Fruit fly (Drosophila melanogaster) whole organism, embryonic: Measurements from ENCODE around the gene Nca.

Experiments
- Adf1 ChIP-seq: fragments of 200-800 bp; sonication (Bioruptor generic); IDR thresholded peaks from 2 replicates; pipeline ENCODE4 v1.3.6; 2022; ENCODE audit warnings: missing biosample characterization, missing genetic modification characterization
- Atf-2 ChIP-seq: fragments of 200-800 bp; sonication (Bioruptor generic); optimal IDR thresholded peaks from 2 replicates; lab custom pipeline; 2016; ENCODE audit warnings: missing biosample characterization, missing genetic modification characterization
- CG10979 ChIP-seq: fragments of 200-800 bp; sonication (Bioruptor generic); optimal IDR thresholded peaks from 2 replicates; lab custom pipeline; 2018; ENCODE audit warnings: missing biosample characterization, mild to moderate bottlenecking, missing genetic modification characterization, moderate library complexity
- CG12236 ChIP-seq: fragments of 200-800 bp; sonication (Bioruptor generic); optimal IDR thresholded peaks from 2 replicates; lab custom pipeline; 2016; ENCODE audit warnings: missing biosample characterization, missing genetic modification characterization
- CG13123 ChIP-seq: fragments of 200-800 bp; sonication (Bioruptor generic); optimal IDR thresholded peaks from 2 replicates; lab custom pipeline; 2016; ENCODE audit warnings: missing biosample characterization, missing genetic modification characterization
- CG13296 ChIP-seq: fragments of 200-800 bp; sonication (Bioruptor generic); optimal IDR thresholded peaks from 3 replicates; lab custom pipeline; 2018; ENCODE audit warnings: missing biosample characterization, mild to moderate bottlenecking, missing genetic modification characterization
- CG14050 ChIP-seq: fragments of 200-800 bp; sonication (Bioruptor generic); IDR thresholded peaks from 3 replicates; pipeline ENCODE4 v1.3.6; 2022; ENCODE audit warnings: missing biosample characterization, missing genetic modification characterization
- CG1603 ChIP-seq: fragments of 200-800 bp; sonication (Bioruptor generic); optimal IDR thresholded peaks from 2 replicates; lab custom pipeline; 2019; ENCODE audit warnings: missing biosample characterization, mild to moderate bottlenecking, missing genetic modification characterization, moderate library complexity
- CG17802 ChIP-seq: fragments of 200-800 bp; sonication (Bioruptor generic); optimal IDR thresholded peaks from 2 replicates; lab custom pipeline; 2018; ENCODE audit warnings: missing biosample characterization, mild to moderate bottlenecking, missing genetic modification characterization, moderate library complexity
- CG18599 ChIP-seq: fragments of 200-800 bp; sonication (Bioruptor generic); optimal IDR thresholded peaks from 3 replicates; lab custom pipeline; 2017; ENCODE audit warnings: missing biosample characterization, missing genetic modification characterization, mild to moderate bottlenecking, moderate library complexity, missing genetic modification reagents
- CG2129 ChIP-seq: fragments of 200-800 bp; sonication (Bioruptor generic); IDR thresholded peaks from 2 replicates; pipeline ENCODE4 v1.3.6; 2022; ENCODE audit warnings: missing biosample characterization, missing genetic modification characterization; ENCODE audit not compliant: partially characterized antibody
- CG33213 ChIP-seq: fragments of 200-800 bp; sonication (Bioruptor generic); optimal IDR thresholded peaks from 3 replicates; lab custom pipeline; 2016; ENCODE audit warnings: missing biosample characterization, missing genetic modification characterization
- CG43689 ChIP-seq: fragments of 200-800 bp; sonication (Bioruptor generic); IDR thresholded peaks from 2 replicates; pipeline ENCODE4 v1.3.6; 2022; ENCODE audit warnings: missing biosample characterization, missing genetic modification characterization
- CG4820 ChIP-seq: fragments of 200-800 bp; sonication (Bioruptor generic); optimal IDR thresholded peaks from 3 replicates; lab custom pipeline; 2016; ENCODE audit warnings: missing biosample characterization, missing genetic modification characterization
- CG6791 ChIP-seq: fragments of 200-800 bp; sonication (Bioruptor generic); IDR thresholded peaks from 3 replicates; pipeline ENCODE4 v1.3.6; 2022; ENCODE audit warnings: missing biosample characterization, missing genetic modification characterization; ENCODE audit not compliant: partially characterized antibody
- CG6813 ChIP-seq: fragments of 200-800 bp; sonication (Bioruptor generic); optimal IDR thresholded peaks from 2 replicates; lab custom pipeline; 2017; ENCODE audit warnings: missing biosample characterization, missing genetic modification characterization, mild to moderate bottlenecking, moderate library complexity, missing genetic modification reagents
- CG7786 ChIP-seq: fragments of 200-800 bp; sonication (Bioruptor generic); optimal IDR thresholded peaks from 2 replicates; lab custom pipeline; 2016; ENCODE audit warnings: missing biosample characterization, missing genetic modification characterization
- CG7928 ChIP-seq: fragments of 200-800 bp; sonication (Bioruptor generic); optimal IDR thresholded peaks from 2 replicates; lab custom pipeline; 2017; ENCODE audit warnings: missing biosample characterization, mild to moderate bottlenecking, missing genetic modification characterization
- CG8944 ChIP-seq: fragments of 200-800 bp; sonication (Bioruptor generic); optimal IDR thresholded peaks from 3 replicates; lab custom pipeline; 2016; ENCODE audit warnings: missing biosample characterization, missing genetic modification characterization
- CG9817 ChIP-seq: fragments of 200-800 bp; sonication (Bioruptor generic); optimal IDR thresholded peaks from 2 replicates; lab custom pipeline; 2018; ENCODE audit warnings: missing biosample characterization, mild to moderate bottlenecking, missing genetic modification characterization, moderate library complexity
- CG9876 ChIP-seq: fragments of 200-800 bp; sonication (Bioruptor generic); optimal IDR thresholded peaks from 2 replicates; lab custom pipeline; 2016; ENCODE audit warnings: missing biosample characterization, missing genetic modification characterization
- Chrac-16 ChIP-seq: fragments of 200-800 bp; sonication (Bioruptor generic); optimal IDR thresholded peaks from 3 replicates; lab custom pipeline; 2016; ENCODE audit warnings: missing biosample characterization, missing genetic modification characterization
- Doc3 ChIP-seq: fragments of 200-800 bp; sonication (Bioruptor generic); IDR thresholded peaks from 3 replicates; pipeline ENCODE4 v1.3.6; 2022; ENCODE audit warnings: missing biosample characterization, missing genetic modification characterization; ENCODE audit not compliant: partially characterized antibody
- ERR ChIP-seq: fragments of 200-800 bp; sonication (Bioruptor generic); optimal IDR thresholded peaks from 2 replicates; lab custom pipeline; 2016; ENCODE audit warnings: missing biosample characterization, missing genetic modification characterization
- HLHmδ ChIP-seq: fragments of 200-800 bp; sonication (Bioruptor generic); optimal IDR thresholded peaks from 2 replicates; lab custom pipeline; 2018; ENCODE audit warnings: missing biosample characterization, mild to moderate bottlenecking, missing genetic modification characterization, moderate library complexity
- Nf-YB ChIP-seq: fragments of 200-800 bp; sonication (Bioruptor generic); optimal IDR thresholded peaks from 3 replicates; lab custom pipeline; 2019; ENCODE audit warnings: missing biosample characterization, mild to moderate bottlenecking, missing genetic modification characterization, moderate library complexity
- Ravus ChIP-seq: fragments of 200-800 bp; sonication (Bioruptor generic); IDR thresholded peaks from 2 replicates; pipeline ENCODE4 v1.3.6; 2022; ENCODE audit warnings: missing biosample characterization, missing genetic modification characterization
- Sry-β ChIP-seq: fragments of 200-800 bp; sonication (Bioruptor generic); optimal IDR thresholded peaks from 2 replicates; lab custom pipeline; 2018; ENCODE audit warnings: missing biosample characterization, mild to moderate bottlenecking, missing genetic modification characterization, moderate library complexity
- Taf1 ChIP-seq: fragments of 200-800 bp; sonication (Bioruptor generic); IDR thresholded peaks from 2 replicates; pipeline ENCODE4 v1.3.6; 2022; ENCODE audit warnings: missing biosample characterization, missing genetic modification characterization
- Vsx1 ChIP-seq: fragments of 200-800 bp; sonication (Bioruptor generic); optimal IDR thresholded peaks from 2 replicates; lab custom pipeline; 2017; ENCODE audit warnings: missing biosample characterization, mild to moderate bottlenecking, missing genetic modification characterization, missing genetic modification reagents
- Xrp1 ChIP-seq: fragments of 200-800 bp; sonication (Bioruptor generic); IDR thresholded peaks from 2 replicates; pipeline ENCODE4 v1.3.6; 2022; ENCODE audit warnings: missing biosample characterization, missing genetic modification characterization
- bab2 ChIP-seq: fragments of 200-800 bp; sonication (Bioruptor generic); optimal IDR thresholded peaks from 2 replicates; lab custom pipeline; 2016; ENCODE audit warnings: missing biosample characterization, missing genetic modification characterization
- ci ChIP-seq: fragments of 200-800 bp; sonication (Bioruptor generic); IDR thresholded peaks from 3 replicates; pipeline ENCODE4 v1.3.6; 2022; ENCODE audit warnings: missing biosample characterization, missing genetic modification characterization
- gcm ChIP-seq: fragments of 200-800 bp; sonication (Bioruptor generic); optimal IDR thresholded peaks from 2 replicates; lab custom pipeline; 2019; ENCODE audit warnings: missing biosample characterization, mild to moderate bottlenecking, missing genetic modification characterization, moderate library complexity
- gsb-n ChIP-seq: fragments of 200-800 bp; sonication (Bioruptor generic); optimal IDR thresholded peaks from 3 replicates; lab custom pipeline; 2018; ENCODE audit warnings: missing biosample characterization, mild to moderate bottlenecking, missing genetic modification characterization
- hb ChIP-seq: fragments of 200-800 bp; sonication (Bioruptor generic); IDR thresholded peaks from 3 replicates; pipeline ENCODE4 v1.3.6; 2022; ENCODE audit warnings: missing biosample characterization, missing genetic modification characterization; ENCODE audit not compliant: partially characterized antibody
- her ChIP-seq: fragments of 200-800 bp; sonication (Bioruptor generic); optimal IDR thresholded peaks from 2 replicates; lab custom pipeline; 2016; ENCODE audit warnings: missing biosample characterization, missing genetic modification characterization
- hth ChIP-seq: fragments of >200 bp; optimal IDR thresholded peaks from 2 replicates; lab custom pipeline; 2017; ENCODE audit warnings: inconsistent platforms
- klu ChIP-seq: fragments of 200-800 bp; sonication (Bioruptor generic); IDR thresholded peaks from 2 replicates; pipeline ENCODE4 v1.3.6; 2022; ENCODE audit warnings: missing biosample characterization, missing genetic modification characterization
- lab ChIP-seq: fragments of 200-800 bp; sonication (Bioruptor generic); optimal IDR thresholded peaks from 3 replicates; lab custom pipeline; 2017; ENCODE audit warnings: missing biosample characterization, missing genetic modification characterization, mild to moderate bottlenecking, moderate library complexity, missing genetic modification reagents
- lbe ChIP-seq: fragments of 200-800 bp; sonication (Bioruptor generic); optimal IDR thresholded peaks from 2 replicates; lab custom pipeline; 2016; ENCODE audit warnings: missing biosample characterization, mild to moderate bottlenecking, missing genetic modification characterization
- nau ChIP-seq: fragments of 200-800 bp; sonication (Bioruptor generic); optimal IDR thresholded peaks from 3 replicates; lab custom pipeline; 2017; ENCODE audit warnings: missing biosample characterization, mild to moderate bottlenecking, missing genetic modification characterization, missing genetic modification reagents
- nom ChIP-seq: fragments of 200-800 bp; sonication (Bioruptor generic); optimal IDR thresholded peaks from 2 replicates; lab custom pipeline; 2017; ENCODE audit warnings: missing biosample characterization, missing genetic modification characterization, mild to moderate bottlenecking, moderate library complexity, missing genetic modification reagents
- pita ChIP-seq: fragments of 200-800 bp; sonication (Bioruptor generic); optimal IDR thresholded peaks from 2 replicates; lab custom pipeline; 2017; ENCODE audit warnings: missing biosample characterization, mild to moderate bottlenecking, missing genetic modification characterization
- rib ChIP-seq: fragments of 200-800 bp; sonication (Bioruptor generic); IDR thresholded peaks from 2 replicates; pipeline ENCODE4 v1.3.6; 2022; ENCODE audit warnings: missing biosample characterization, missing genetic modification characterization
- schlank ChIP-seq: fragments of 200-800 bp; sonication (Bioruptor generic); optimal IDR thresholded peaks from 2 replicates; lab custom pipeline; 2018; ENCODE audit warnings: missing biosample characterization, mild to moderate bottlenecking, missing genetic modification characterization
- shn ChIP-seq: fragments of 200-800 bp; sonication (Bioruptor generic); optimal IDR thresholded peaks from 3 replicates; lab custom pipeline; 2016; ENCODE audit warnings: missing biosample characterization, missing genetic modification characterization
- sim ChIP-seq: fragments of 200-800 bp; sonication (Bioruptor generic); IDR thresholded peaks from 2 replicates; pipeline ENCODE4 v1.3.6; 2022; ENCODE audit warnings: missing biosample characterization, missing genetic modification characterization
- sob ChIP-seq: fragments of 200-800 bp; sonication (Bioruptor generic); IDR thresholded peaks from 2 replicates; pipeline ENCODE4 v1.3.6; 2022; ENCODE audit warnings: missing biosample characterization, missing genetic modification characterization
- toy ChIP-seq: fragments of 200-800 bp; sonication (Bioruptor generic); IDR thresholded peaks from 2 replicates; pipeline ENCODE4 v1.3.6; 2022; ENCODE audit warnings: missing biosample characterization, missing genetic modification characterization
- trem ChIP-seq: fragments of 200-800 bp; optimal IDR thresholded peaks from 3 replicates; lab custom pipeline; 2019; ENCODE audit warnings: missing biosample characterization, mild to moderate bottlenecking, missing genetic modification characterization, moderate library complexity
- wdn ChIP-seq: fragments of 200-800 bp; sonication (Bioruptor generic); IDR thresholded peaks from 2 replicates; pipeline ENCODE4 v1.3.6; 2022; ENCODE audit warnings: missing biosample characterization, missing genetic modification characterization

Gene Nca

DNA sequence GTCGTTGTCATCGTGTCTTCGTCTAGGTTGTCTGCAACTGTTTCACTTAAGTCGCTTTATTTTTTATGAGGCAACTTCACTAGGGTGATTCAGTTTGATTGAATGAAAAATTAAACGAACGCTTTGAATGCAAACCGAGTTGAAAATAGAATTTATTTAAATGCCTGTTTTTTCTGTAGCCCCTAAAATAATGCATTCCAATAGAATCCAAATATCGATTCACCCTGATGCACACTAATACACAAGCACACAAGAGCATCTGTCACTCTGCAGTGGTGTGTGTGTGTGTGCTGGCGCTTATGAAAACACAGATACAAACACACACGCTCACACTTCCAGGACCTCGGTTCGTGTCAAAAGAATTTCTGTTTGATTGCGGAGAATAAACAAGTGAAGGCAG is 29.9 kb upstream of the Nca start (continued):
- no peak for TF ChIP-seq ci (GFP tag; lab: Robert Waterston, UW)
- TF ChIP-seq wdn (GFP tag; lab: Robert Waterston, UW) = no peak
- TF ChIP-seq CG13296 = no peak
- no peak for TF ChIP-seq nom (GFP tag; lab: Kevin White, UChicago)
- no peak for TF ChIP-seq Chrac-16 (GFP tag; lab: Kevin White, UChicago)
- no peak for TF ChIP-seq gsb-n (tag; lab: Kevin White, UChicago)
- no peak for TF ChIP-seq HLHmδ
- no peak for TF ChIP-seq Ravus
- no peak for TF ChIP-seq CG4820 (GFP tag; lab: Kevin White, UChicago)
- TF ChIP-seq CG33213 (GFP tag; lab: Kevin White, UChicago) = no peak
- no peak for TF ChIP-seq rib
- TF ChIP-seq Xrp1 (GFP tag; lab: Robert Waterston, UW) = no peak
- TF ChIP-seq toy (GFP tag; lab: Robert Waterston, UW) = no peak
- peak; percentile 12 for TF ChIP-seq CG7786 (GFP tag; lab: Kevin White, UChicago)
- no peak for TF ChIP-seq sob (GFP tag; lab: Robert Waterston, UW)
- no peak for TF ChIP-seq CG6791 (GFP tag; lab: Robert Waterston, UW)
- TF ChIP-seq Sry-β (GFP tag; lab: Kevin White, UChicago) = no peak
- TF ChIP-seq pita = no peak
- TF ChIP-seq CG2129 (GFP tag; lab: Robert Waterston, UW) = no peak
- no peak for TF ChIP-seq trem (tag; lab: Kevin White, UChicago)
- no peak for TF ChIP-seq nau (GFP tag; lab: Kevin White, UChicago)
- peak; percentile 20 for TF ChIP-seq schlank (tag; lab: Kevin White, UChicago)
- peak; percentile 21 for TF ChIP-seq CG1603 (tag; lab: Kevin White, UChicago)
- peak; percentile 73 for TF ChIP-seq CG18599
- TF ChIP-seq CG9817 (tag; lab: Kevin White, UChicago) = peak; percentile 35
- TF ChIP-seq CG8944 (GFP tag; lab: Kevin White, UChicago) = no peak
- TF ChIP-seq lbe (GFP tag; lab: Kevin White, UChicago) = no peak
- no peak for TF ChIP-seq gcm (GFP tag; lab: Kevin White, UChicago)
- TF ChIP-seq hb = no peak
- TF ChIP-seq Taf1 (GFP tag; lab: Robert Waterston, UW) = no peak
- no peak for TF ChIP-seq Adf1 (GFP tag; lab: Robert Waterston, UW)
- TF ChIP-seq hth (lab: Kevin White, UChicago) = no peak
- TF ChIP-seq CG12236 (GFP tag; lab: Kevin White, UChicago) = no peak
- TF ChIP-seq Atf-2 (GFP tag; lab: Kevin White, UChicago) = no peak
- TF ChIP-seq shn (GFP tag; lab: Kevin White, UChicago) = no peak
- peak; percentile 56 for TF ChIP-seq lab (GFP tag; lab: Kevin White, UChicago)
- TF ChIP-seq Nf-YB (GFP tag; lab: Kevin White, UChicago) = no peak
- no peak for TF ChIP-seq sim
- no peak for TF ChIP-seq ERR (GFP tag; lab: Kevin White, UChicago)
- no peak for TF ChIP-seq CG13123
- no peak for TF ChIP-seq Doc3 (GFP tag; lab: Robert Waterston, UW)
- TF ChIP-seq CG6813 = peak; percentile 25
- no peak for TF ChIP-seq klu (GFP tag; lab: Robert Waterston, UW)
- no peak for TF ChIP-seq CG9876
- no peak for TF ChIP-seq CG17802
- no peak for TF ChIP-seq bab2 (GFP tag; lab: Kevin White, UChicago)
- TF ChIP-seq CG10979 (tag; lab: Kevin White, UChicago) = no peak
- no peak for TF ChIP-seq CG7928 (GFP tag; lab: Kevin White, UChicago)
- no peak for TF ChIP-seq her (GFP tag; lab: Kevin White, UChicago)
- TF ChIP-seq CG43689 = no peak
- TF ChIP-seq Vsx1 (GFP tag; lab: Kevin White, UChicago) = no peak
- no peak; the same call in 2 of the 3 replicates for TF ChIP-seq CG14050
